Fruit fly (Drosophila melanogaster) Kc167 (cell line): Measurements from ENCODE around the gene Liprin-beta.

Experiments
- Myc ChIP-seq: fragments of >200 bp; optimal IDR thresholded peaks from 2 replicates; lab custom pipeline; 2017; ENCODE audit warnings: missing external identifiers
- Sin3A ChIP-seq: fragments of >200 bp; optimal IDR thresholded peaks from 2 replicates; lab custom pipeline; 2018; ENCODE audit warnings: missing external identifiers
- h ChIP-seq: fragments of >200 bp; optimal IDR thresholded peaks from 3 replicates; lab custom pipeline; 2018; ENCODE audit warnings: missing external identifiers
- insv ChIP-seq: fragments of >200 bp; optimal IDR thresholded peaks from 3 replicates; lab custom pipeline; 2018; ENCODE audit warnings: missing external identifiers
- psq ChIP-seq: fragments of >200 bp; optimal IDR thresholded peaks from 2 replicates; lab custom pipeline; 2017; ENCODE audit warnings: missing external identifiers
- ttk ChIP-seq: sonication (Bioruptor generic); optimal IDR thresholded peaks from 2 replicates; lab custom pipeline; 2017; ENCODE audit warnings: missing external identifiers

Gene Liprin-beta

DNA sequence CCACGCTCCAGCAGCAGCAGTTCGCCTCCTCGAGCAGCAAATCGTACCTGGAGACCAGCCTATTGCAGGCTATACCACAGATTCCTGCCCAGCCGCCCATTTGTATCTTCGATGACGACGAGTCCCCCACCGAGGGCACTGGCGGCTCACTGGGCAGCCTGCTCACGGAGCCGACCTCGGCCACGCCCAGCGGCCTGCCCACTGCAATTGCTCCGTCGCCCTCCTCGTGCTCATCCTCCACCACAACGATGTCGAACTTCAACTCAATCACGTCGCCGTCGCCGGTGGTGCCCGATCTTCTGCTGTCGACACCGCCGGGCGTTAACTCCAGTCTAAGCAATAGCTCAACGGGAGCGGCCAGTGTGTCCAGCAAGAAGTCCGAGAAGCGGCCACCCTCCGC is 9.4 kb upstream of the Liprin-beta start:
- TF ChIP-seq ttk (lab: Kevin White, UChicago) (no peak), psq (lab: Kevin White, UChicago) (no peak), Sin3A (lab: Kevin White, UChicago) (no peak), Myc (no peak), insv (lab: Kevin White, UChicago) (no peak), h (lab: Kevin White, UChicago) (no peak)

DNA sequence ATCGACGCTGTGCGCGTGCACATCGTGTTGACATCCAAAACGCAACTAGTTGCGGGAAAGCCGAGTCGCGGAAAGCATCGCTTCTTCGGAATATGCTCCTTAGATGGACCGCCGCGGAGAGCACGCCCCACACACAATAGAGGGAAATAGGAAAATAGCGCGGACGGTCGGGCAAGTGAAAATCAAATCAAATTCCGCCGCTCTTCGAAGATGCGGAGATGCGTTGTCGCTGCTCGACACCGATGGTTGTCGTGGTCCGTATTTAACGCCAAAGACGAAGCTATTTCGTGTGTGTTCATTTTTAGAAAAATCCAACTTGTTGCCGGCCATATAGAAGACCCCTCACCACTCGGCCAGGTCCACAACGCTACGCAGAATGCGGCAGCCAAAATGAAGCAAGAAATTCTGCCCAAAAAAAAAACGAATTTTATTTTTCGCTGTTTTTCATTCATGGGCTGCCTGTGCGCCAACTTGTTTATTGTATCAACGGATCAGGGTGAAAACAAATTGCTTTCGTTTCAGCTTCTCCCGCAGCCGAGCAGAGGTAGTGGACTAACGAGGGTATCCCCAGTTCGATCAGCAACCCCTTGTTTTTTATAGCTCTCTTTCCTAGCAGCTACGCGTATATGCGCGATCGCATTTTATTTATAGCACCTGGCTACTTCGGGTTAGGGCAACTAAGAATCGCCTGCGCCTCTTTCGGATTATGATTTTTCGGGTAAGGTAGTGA is 6.7 kb downstream of the Liprin-beta start, which contains the start of gene CG10710:
CG10710 (minus strand) TSS at position 51 of the 730 bp plus-strand sequence.
- no peak for TF ChIP-seq psq (lab: Kevin White, UChicago)
- no peak for TF ChIP-seq ttk (lab: Kevin White, UChicago)
- TF ChIP-seq h (lab: Kevin White, UChicago): no peak
- no peak for TF ChIP-seq Sin3A (lab: Kevin White, UChicago)
- TF ChIP-seq insv (lab: Kevin White, UChicago): no peak
- no peak for TF ChIP-seq Myc
